Fruit fly (Drosophila melanogaster) whole organism, embryonic: ENCODE data around the gene Tmtc4.

ENCODE experiments used
- CG8944 ChIP-seq: fragments of 200-800 bp; sonication (Bioruptor generic); optimal IDR thresholded peaks from 3 replicates; lab custom pipeline; 2016; ENCODE audit warnings: missing biosample characterization, missing genetic modification characterization
- Jarid2 ChIP-seq: fragments of 200-800 bp; sonication (Bioruptor generic); optimal IDR thresholded peaks from 3 replicates; lab custom pipeline; 2017; ENCODE audit warnings: mild to moderate bottlenecking, missing biosample characterization, missing genetic modification reagents, missing genetic modification characterization
- Nf-YA ChIP-seq: fragments of 200-800 bp; sonication (Bioruptor generic); IDR thresholded peaks from 2 replicates; pipeline ENCODE4 v1.3.6; 2022; ENCODE audit warnings: missing biosample characterization, missing genetic modification characterization
- grn ChIP-seq: fragments of 200-800 bp; sonication (Bioruptor generic); optimal IDR thresholded peaks from 3 replicates; lab custom pipeline; 2017; ENCODE audit warnings: missing biosample characterization, missing genetic modification characterization
- sd ChIP-seq: fragments of 200-800 bp; sonication (Bioruptor generic); optimal IDR thresholded peaks from 3 replicates; lab custom pipeline; 2018; ENCODE audit warnings: missing biosample characterization, mild to moderate bottlenecking, missing genetic modification characterization, moderate library complexity

DNA sequence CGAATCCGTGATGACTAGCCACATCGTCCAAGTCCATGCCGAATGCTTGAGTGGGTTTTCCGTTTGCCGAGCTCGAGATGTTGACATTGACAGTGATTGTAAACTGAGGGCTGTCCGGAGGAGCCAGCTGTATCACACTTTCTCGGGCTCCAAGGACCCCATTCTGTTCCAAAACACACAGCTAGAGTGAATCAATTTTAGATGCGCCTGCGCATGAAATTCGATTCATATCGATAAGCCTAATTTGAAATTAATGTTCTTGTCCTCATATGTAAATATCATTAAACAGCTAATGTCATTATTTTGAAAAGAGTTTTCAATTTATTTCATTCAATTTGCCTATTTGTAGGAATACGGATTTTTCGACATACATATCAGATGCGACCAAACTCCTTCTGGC is 18.7 kb downstream of the Tmtc4 start, which contains the start of gene CG14868:
- TF ChIP-seq CG8944 (GFP tag; lab: Kevin White, UChicago) (no peak), Jarid2 (GFP tag; lab: Kevin White, UChicago) (no peak), Nf-YA (GFP tag; lab: Robert Waterston, UW) (no peak), sd (no peak), grn (no peak)
